Worm (Caenorhabditis elegans) whole organism, early embryonic: ENCODE data around the gene F41B4.2.

ENCODE experiments used
- B0310.2 ChIP-seq: sonication (generic microtip); optimal IDR thresholded peaks from 2 replicates; lab custom pipeline; 2016; ENCODE audit warnings: mild to moderate bottlenecking, missing genetic modification characterization, missing compliant biosample characterization
- F13C5.2 ChIP-seq: sonication (generic microtip); optimal IDR thresholded peaks from 2 replicates; lab custom pipeline; 2017; ENCODE audit warnings: mild to moderate bottlenecking, missing genetic modification characterization, inconsistent platforms, missing compliant biosample characterization
- aly-1 ChIP-seq: sonication (generic microtip); optimal IDR thresholded peaks from 2 replicates; lab custom pipeline; 2016; ENCODE audit warnings: missing genetic modification characterization, missing compliant biosample characterization
- ama-1 ChIP-seq: fragments of 150-350 bp; optimal IDR thresholded peaks from 2 replicates; lab custom pipeline; 2014
- ceh-13 ChIP-seq: fragments of 200-800 bp; sonication (Bioruptor generic); optimal IDR thresholded peaks from 2 replicates; lab custom pipeline; 2018; ENCODE audit warnings: mild to moderate bottlenecking, missing genetic modification characterization, missing compliant biosample characterization
- ceh-36 ChIP-seq: sonication (generic microtip); optimal IDR thresholded peaks from 2 replicates; lab custom pipeline; 2016; ENCODE audit warnings: missing genetic modification characterization, inconsistent platforms, missing compliant biosample characterization
- ets-7 ChIP-seq: sonication (generic microtip); optimal IDR thresholded peaks from 2 replicates; lab custom pipeline; 2016; ENCODE audit warnings: missing genotype, missing genetic modification characterization, missing compliant biosample characterization
- flt-1 ChIP-seq: fragments of 200-800 bp; sonication (Bioruptor generic); IDR thresholded peaks from 2 replicates; pipeline ENCODE4 v1.3.6; 2022; ENCODE audit warnings: missing genetic modification characterization, missing compliant biosample characterization
- hmbx-1 ChIP-seq: sonication (generic microtip); optimal IDR thresholded peaks from 2 replicates; lab custom pipeline; 2016; ENCODE audit warnings: mild to moderate bottlenecking, missing genetic modification characterization, missing compliant biosample characterization
- hmg-4 ChIP-seq: fragments of 200-800 bp; sonication (Bioruptor generic); optimal IDR thresholded peaks from 2 replicates; lab custom pipeline; 2018; ENCODE audit warnings: mild to moderate bottlenecking, missing genetic modification characterization, missing compliant biosample characterization
- hnd-1 ChIP-seq: sonication (generic microtip); optimal IDR thresholded peaks from 2 replicates; lab custom pipeline; 2016; ENCODE audit warnings: missing genetic modification characterization, missing compliant biosample characterization
- pes-1 ChIP-seq: fragments of 200-800 bp; sonication (Bioruptor generic); IDR thresholded peaks from 2 replicates; pipeline ENCODE4 v1.3.6; 2022; ENCODE audit warnings: missing genetic modification reagents, missing genetic modification characterization, missing compliant biosample characterization
- scrt-1 ChIP-seq: fragments of 200-800 bp; sonication (Bioruptor generic); IDR thresholded peaks from 2 replicates; pipeline ENCODE4 v1.3.6; 2022; ENCODE audit warnings: missing genetic modification characterization, missing compliant biosample characterization
- sea-1 ChIP-seq: fragments of 200-800 bp; sonication (Bioruptor generic); conservative IDR thresholded peaks from 2 replicates; pipeline ENCODE4 v1.3.6; 2022; ENCODE audit warnings: missing genetic modification characterization, missing compliant biosample characterization
- tbx-11 ChIP-seq: fragments of 200-800 bp; sonication (Bioruptor generic); IDR thresholded peaks from 2 replicates; pipeline ENCODE4 v1.3.6; 2022; ENCODE audit warnings: missing genetic modification characterization, missing compliant biosample characterization
- tbx-37 ChIP-seq: fragments of 200-800 bp; sonication (Bioruptor generic); conservative IDR thresholded peaks from 2 replicates; pipeline ENCODE4 v1.3.6; 2022; ENCODE audit warnings: missing genetic modification reagents, missing genetic modification characterization, missing compliant biosample characterization
- tra-4 ChIP-seq: sonication (generic microtip); optimal IDR thresholded peaks from 2 replicates; lab custom pipeline; 2017; ENCODE audit warnings: missing genetic modification characterization, missing compliant biosample characterization

Gene F41B4.2

DNA sequence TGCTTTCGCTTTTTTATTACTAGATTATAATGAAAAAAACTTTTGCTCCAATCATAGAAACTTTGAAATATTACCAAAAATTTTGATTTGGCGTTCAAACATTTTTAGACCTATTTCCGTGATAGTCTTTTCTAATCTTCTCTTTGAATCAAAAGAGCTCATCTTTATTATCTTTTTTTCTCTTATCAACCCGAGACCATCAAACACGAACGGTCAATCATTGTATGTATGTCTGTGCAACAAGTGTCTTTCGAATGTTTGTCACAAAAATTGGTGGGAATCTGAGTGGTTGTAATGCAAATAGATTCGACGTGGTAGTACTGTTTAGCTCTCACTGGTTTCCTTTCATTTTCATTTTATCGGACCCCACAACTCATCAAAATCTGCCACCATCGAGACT, 35.3 kb downstream of the F41B4.2 start, which contains the start of gene M03A8.3:
M03A8.3 (plus strand) TSS at position 278 of the 400 bp plus-strand sequence.
- TF ChIP-seq tbx-37 (GFP tag; lab: Robert Waterston, UW) (no peak), flt-1 (GFP tag; lab: Robert Waterston, UW) (no peak), scrt-1 (GFP tag; lab: Robert Waterston, UW) (no peak), pes-1 (GFP tag; lab: Robert Waterston, UW) (no peak), sea-1 (GFP tag; lab: Robert Waterston, UW) (no peak), ceh-36 (tag; lab: Kevin White, UChicago) (no peak), tbx-11 (no peak), ets-7 (tag; lab: Kevin White, UChicago) (no peak), aly-1 (tag; lab: Kevin White, UChicago) (no peak), ceh-13 (GFP tag; lab: Kevin White, UChicago) (no peak), hnd-1 (tag; lab: Kevin White, UChicago) (no peak), ama-1 (lab: Kevin White, UChicago) (no peak)

- no peak for TF ChIP-seq ama-1 (lab: Kevin White, UChicago)
- no peak for TF ChIP-seq scrt-1 (GFP tag; lab: Robert Waterston, UW)
- no peak for TF ChIP-seq pes-1 (GFP tag; lab: Robert Waterston, UW)
- no peak for TF ChIP-seq tra-4
- no peak for TF ChIP-seq flt-1 (GFP tag; lab: Robert Waterston, UW)
- no peak for TF ChIP-seq F13C5.2 (tag; lab: Kevin White, UChicago)
- no peak for TF ChIP-seq tbx-11
- no peak for TF ChIP-seq aly-1 (tag; lab: Kevin White, UChicago)
- no peak for TF ChIP-seq ceh-13 (GFP tag; lab: Kevin White, UChicago)
- TF ChIP-seq ets-7 (tag; lab: Kevin White, UChicago): no peak
- no peak for TF ChIP-seq hmbx-1 (tag; lab: Kevin White, UChicago)
- no peak for TF ChIP-seq tbx-37 (GFP tag; lab: Robert Waterston, UW)
- no peak for TF ChIP-seq B0310.2 (tag; lab: Kevin White, UChicago)
- no peak for TF ChIP-seq hmg-4 (GFP tag; lab: Kevin White, UChicago)
- no peak for TF ChIP-seq hnd-1 (tag; lab: Kevin White, UChicago)
Observed at ce11 chrX:6795843-6796521, 39.1 kb downstream of the F41B4.2 start.

DNA sequence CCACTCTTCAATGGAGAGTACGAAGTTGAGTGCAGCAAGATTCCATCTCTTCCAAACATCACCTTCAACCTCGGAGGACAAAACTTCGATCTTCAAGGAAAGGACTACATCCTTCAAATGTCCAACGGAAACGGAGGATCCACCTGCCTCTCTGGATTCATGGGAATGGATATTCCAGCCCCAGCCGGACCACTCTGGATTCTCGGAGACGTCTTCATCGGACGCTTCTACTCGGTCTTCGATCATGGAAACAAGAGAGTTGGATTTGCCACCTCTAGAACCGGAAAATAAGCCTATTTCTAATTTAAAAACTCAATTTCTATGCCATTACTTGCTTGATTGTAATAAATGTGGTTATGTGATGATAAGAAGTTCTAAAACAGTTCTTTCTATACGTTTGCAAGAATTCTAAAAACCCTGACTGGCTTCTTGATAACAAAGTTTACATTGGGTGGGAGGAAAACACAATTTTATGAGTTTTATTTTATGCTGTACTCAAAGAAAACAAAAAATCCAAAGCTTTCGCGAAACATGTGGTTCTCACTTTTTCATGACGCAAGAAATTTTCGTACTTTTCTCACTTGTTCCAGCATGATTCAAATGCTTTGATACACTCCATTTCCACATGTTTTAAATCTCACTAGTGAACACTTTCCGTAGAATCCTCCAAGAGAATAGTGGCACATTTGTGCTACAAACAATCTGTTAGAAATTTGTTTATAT, 42.6 kb downstream of the F41B4.2 start:
- no peak for TF ChIP-seq F13C5.2 (tag; lab: Kevin White, UChicago)

- TF ChIP-seq scrt-1 (GFP tag; lab: Robert Waterston, UW) (no peak), ets-7 (tag; lab: Kevin White, UChicago) (no peak)
Observed at ce11 chrX:6790986-6791385, 44.1 kb downstream of the F41B4.2 start, which contains the start of gene asp-3. Gene asp-3 (plus strand): TSS chrX:6791064.

DNA sequence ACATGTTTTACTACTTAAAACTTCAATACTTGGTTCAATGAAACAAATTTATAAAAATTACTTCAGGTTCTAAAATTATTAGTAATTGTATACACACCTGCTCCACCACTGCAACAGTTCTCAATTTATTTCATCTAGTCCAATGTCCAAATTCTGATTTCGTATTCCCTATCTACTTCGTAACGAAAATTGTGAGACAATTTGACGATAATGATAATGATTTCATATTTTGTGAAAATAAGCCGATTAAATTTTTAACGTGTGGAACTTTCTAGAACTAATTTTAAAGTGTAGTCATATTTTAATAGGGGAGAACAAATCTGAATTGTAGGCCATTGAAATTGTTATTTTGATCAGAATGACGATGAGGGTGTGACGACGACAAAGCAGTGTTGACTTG, 44.6 kb downstream of the F41B4.2 start:
- TF ChIP-seq flt-1 (GFP tag; lab: Robert Waterston, UW) (no peak), hmg-4 (GFP tag; lab: Kevin White, UChicago) (no peak), pes-1 (GFP tag; lab: Robert Waterston, UW) (no peak), ets-7 (tag; lab: Kevin White, UChicago) (no peak), F13C5.2 (tag; lab: Kevin White, UChicago) (no peak), tbx-37 (GFP tag; lab: Robert Waterston, UW) (no peak), hnd-1 (tag; lab: Kevin White, UChicago) (no peak), sea-1 (GFP tag; lab: Robert Waterston, UW) (no peak), aly-1 (tag; lab: Kevin White, UChicago) (no peak), tra-4 (no peak), B0310.2 (tag; lab: Kevin White, UChicago) (no peak), ceh-13 (GFP tag; lab: Kevin White, UChicago) (no peak), hmbx-1 (tag; lab: Kevin White, UChicago) (no peak)

- TF ChIP-seq sea-1 (GFP tag; lab: Robert Waterston, UW) (no peak), ets-7 (tag; lab: Kevin White, UChicago) (no peak), B0310.2 (tag; lab: Kevin White, UChicago) (no peak), pes-1 (GFP tag; lab: Robert Waterston, UW) (no peak), hmg-4 (GFP tag; lab: Kevin White, UChicago) (no peak), ceh-13 (GFP tag; lab: Kevin White, UChicago) (no peak), tra-4 (no peak)
Observed at ce11 chrX:6788965-6789573, 46.0 kb downstream of the F41B4.2 start, which contains the start of gene sgca-1. Gene sgca-1 (minus strand): TSS chrX:6789548.

ce11 chrX:6784181-6784580, 50.9 kb downstream of the F41B4.2 start, which contains the start of gene bgal-2:
Gene bgal-2 (plus strand): TSS chrX:6784411.
- TF ChIP-seq hnd-1 (tag; lab: Kevin White, UChicago) (no peak), ceh-36 (tag; lab: Kevin White, UChicago) (no peak), ets-7 (tag; lab: Kevin White, UChicago) (no peak), scrt-1 (GFP tag; lab: Robert Waterston, UW) (no peak), sea-1 (GFP tag; lab: Robert Waterston, UW) (no peak), aly-1 (tag; lab: Kevin White, UChicago) (no peak), hmbx-1 (tag; lab: Kevin White, UChicago) (no peak), tra-4 (no peak), tbx-11 (no peak)
